Fruit fly (Drosophila melanogaster): ENCODE data around the gene Or85c.

- TF ChIP-seq N (GFP tag; optimal IDR thresholded peaks at IDR 0.05) (no peak), Rel (GFP tag; optimal IDR thresholded peaks at IDR 0.05) (no peak), Rel (tag; optimal IDR thresholded peaks at IDR 0.05) (no peak), Myc (optimal IDR thresholded peaks at IDR 0.05) (no peak), CG32264 (GFP tag; optimal IDR thresholded peaks at IDR 0.05) (no peak), br (GFP tag; optimal IDR thresholded peaks at IDR 0.05) (no peak), fru (GFP tag; optimal IDR thresholded peaks at IDR 0.05) (no peak), CG9705 (GFP tag; optimal IDR thresholded peaks at IDR 0.05) (no peak), Hr78 (GFP tag; optimal IDR thresholded peaks at IDR 0.05) (no peak), sage (GFP tag; optimal IDR thresholded peaks at IDR 0.05) (no peak), Sp1 (GFP tag; optimal IDR thresholded peaks at IDR 0.05) (no peak), psq (GFP tag; optimal IDR thresholded peaks at IDR 0.05) (no peak), Dfd (GFP tag; optimal IDR thresholded peaks at IDR 0.05) (no peak)
Measured at dm6 chr3R:8482881-8483280, 29.9 kb downstream of the Or85c start.
